Fruit fly (Drosophila melanogaster) whole organism: ENCODE measurements around the gene CG6230.
A peak's percentile ranks its signal among the peaks of the same experiment; 100 is the strongest.

Experiments used
- CG8478 ChIP-seq: fragments of >200 bp; optimal IDR thresholded peaks from 2 replicates; lab custom pipeline; 2018; ENCODE audit warnings: inconsistent platforms
- Dll ChIP-seq: fragments of >200 bp; optimal IDR thresholded peaks from 2 replicates; lab custom pipeline; 2017
- EcR ChIP-seq, 2 experiments: fragments of >200 bp; optimal IDR thresholded peaks; 2 replicates each; lab custom pipeline; 2017; ENCODE audit warnings: missing biosample characterization in 2 of 2, missing genetic modification characterization in 2 of 2, missing genetic modification reagents in 2 of 2
- pan ChIP-seq: fragments of >200 bp; optimal IDR thresholded peaks from 2 replicates; lab custom pipeline; 2017
- psq ChIP-seq: fragments of >200 bp; optimal IDR thresholded peaks from 2 replicates; lab custom pipeline; 2017
- usp ChIP-seq: fragments of >200 bp; optimal IDR thresholded peaks from 2 replicates; lab custom pipeline; 2017; ENCODE audit warnings: missing biosample characterization, missing genetic modification characterization, mixed read lengths

CG6230 gene

DNA sequence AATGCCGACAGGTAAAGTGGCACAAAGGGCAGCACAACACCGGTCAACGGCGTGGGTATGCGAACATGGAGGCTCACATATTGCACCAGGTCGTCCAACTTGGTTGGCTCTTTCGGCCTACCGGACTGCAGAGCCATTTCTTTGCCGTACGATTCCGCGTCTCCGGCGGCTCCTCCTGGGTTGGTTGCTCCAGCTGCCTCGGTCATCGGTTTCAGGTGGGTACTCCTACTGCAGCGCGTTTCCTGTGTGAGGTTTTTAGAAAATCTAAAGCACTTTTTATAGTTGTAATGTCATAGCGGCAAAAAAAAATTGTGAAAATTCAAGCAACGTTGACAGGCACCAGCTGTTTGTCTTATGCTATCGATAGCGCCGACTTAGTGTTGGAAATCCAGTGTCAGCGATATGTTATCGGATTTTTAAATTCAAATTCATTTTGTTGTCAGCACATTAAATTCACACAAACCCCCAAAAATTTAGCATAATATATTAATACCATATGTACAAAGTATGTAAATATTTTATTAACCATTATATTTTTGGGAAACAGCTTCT is at the start of gene CG6230:
Gene CG6230, minus strand, starts transcription at position 354 of the 552 bp plus-strand sequence.
- no peak for TF ChIP-seq usp (GFP tag; lab: Kevin White, UChicago)
- no peak for TF ChIP-seq CG8478 (lab: Kevin White, UChicago)
- no peak for TF ChIP-seq pan (lab: Kevin White, UChicago)
- TF ChIP-seq Dll (lab: Kevin White, UChicago): no peak
- no peak for TF ChIP-seq EcR (GFP tag; optimal IDR thresholded peaks at IDR 0.05; lab: Kevin White, UChicago)
- no peak for TF ChIP-seq psq (lab: Kevin White, UChicago)

DNA sequence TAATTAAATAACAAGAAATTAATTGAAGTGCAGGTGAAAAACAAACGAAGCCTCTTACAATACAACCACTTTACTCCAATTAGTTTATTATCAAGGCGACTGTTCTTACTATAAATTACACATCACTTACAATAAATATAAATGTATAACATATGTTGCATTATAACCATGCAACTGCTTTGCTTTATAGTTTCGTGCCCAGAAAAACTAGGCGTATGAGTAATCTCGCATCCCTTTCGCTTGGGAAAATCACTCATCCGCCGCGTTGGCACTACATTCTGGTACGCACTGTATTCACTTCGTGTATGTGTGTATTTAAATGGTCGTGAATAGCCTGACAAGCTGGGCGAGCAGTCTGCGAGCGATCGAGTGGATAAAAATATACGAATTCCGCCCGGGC is 49.8 kb upstream of the CG6230 start:
- no peak for TF ChIP-seq pan (lab: Kevin White, UChicago)
- no peak for TF ChIP-seq psq (lab: Kevin White, UChicago)
- TF ChIP-seq Dll (lab: Kevin White, UChicago): no peak
- TF ChIP-seq CG8478 (lab: Kevin White, UChicago): no peak
- no peak for TF ChIP-seq usp (GFP tag; lab: Kevin White, UChicago)
- TF ChIP-seq EcR (GFP tag; optimal IDR thresholded peaks at IDR 0.05; lab: Kevin White, UChicago): no peak

- peak in 1 of 2 experiments; percentile 62 for TF ChIP-seq EcR (GFP tag; optimal IDR thresholded peaks at IDR 0.05; lab: Kevin White, UChicago)
- no peak for TF ChIP-seq Dll (lab: Kevin White, UChicago)
Observed at dm6 chr2L:11168684-11169549, 48.8 kb upstream of the CG6230 start.

DNA sequence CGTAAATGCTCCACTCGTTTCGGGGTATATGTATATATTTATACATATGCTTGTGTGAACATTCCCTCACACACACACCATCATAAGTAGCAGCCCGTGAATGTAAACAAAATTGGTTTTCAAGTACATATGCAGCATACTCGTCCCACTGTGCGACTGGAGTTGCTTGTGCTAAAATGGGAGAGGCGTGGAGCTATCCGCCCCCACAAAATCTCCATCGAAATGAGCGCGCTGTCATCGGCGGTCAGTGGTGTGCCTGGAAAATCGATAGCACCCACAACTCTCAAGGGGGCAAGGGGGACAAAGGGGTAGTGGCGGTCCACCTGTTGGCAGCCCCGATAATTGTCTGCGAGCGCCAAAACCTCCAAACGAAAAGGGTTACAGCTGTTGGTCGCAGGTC is 47.9 kb upstream of the CG6230 start:
- TF ChIP-seq Dll (lab: Kevin White, UChicago): no peak
- TF ChIP-seq psq (lab: Kevin White, UChicago): no peak
- TF ChIP-seq usp (GFP tag; lab: Kevin White, UChicago): no peak
- no peak for TF ChIP-seq CG8478 (lab: Kevin White, UChicago)
- no peak for TF ChIP-seq pan (lab: Kevin White, UChicago)
- TF ChIP-seq EcR (GFP tag; optimal IDR thresholded peaks at IDR 0.05; lab: Kevin White, UChicago): no peak

- TF ChIP-seq Dll (lab: Kevin White, UChicago): peak; percentile 97
- TF ChIP-seq pan (lab: Kevin White, UChicago): peak; percentile 46
- TF ChIP-seq EcR (GFP tag; optimal IDR thresholded peaks at IDR 0.05; lab: Kevin White, UChicago): peak; percentile 89 to 96
- TF ChIP-seq CG8478 (lab: Kevin White, UChicago): no peak
- TF ChIP-seq usp (GFP tag; lab: Kevin White, UChicago): no peak
Observed at dm6 chr2L:11155166-11155958, 35.2 kb upstream of the CG6230 start, which contains the start of gene CG6287. CG6287 (minus strand) TSS chr2L:11155721.

dm6 chr2L:11148969-11149368 is 28.9 kb upstream of the CG6230 start, which contains the start of gene Gyc32E:
Gyc32E (minus strand) TSS chr2L:11149101.
- no peak for TF ChIP-seq pan (lab: Kevin White, UChicago)
- no peak for TF ChIP-seq CG8478 (lab: Kevin White, UChicago)
- TF ChIP-seq EcR (GFP tag; optimal IDR thresholded peaks at IDR 0.05; lab: Kevin White, UChicago): no peak
- TF ChIP-seq Dll (lab: Kevin White, UChicago): no peak
- TF ChIP-seq usp (GFP tag; lab: Kevin White, UChicago): no peak
- no peak for TF ChIP-seq psq (lab: Kevin White, UChicago)

- TF ChIP-seq usp (GFP tag; lab: Kevin White, UChicago) (no peak), psq (lab: Kevin White, UChicago) (no peak), CG8478 (lab: Kevin White, UChicago) (no peak), Dll (lab: Kevin White, UChicago) (no peak), pan (lab: Kevin White, UChicago) (no peak), EcR (GFP tag; optimal IDR thresholded peaks at IDR 0.05; lab: Kevin White, UChicago) (no peak)
Observed at dm6 chr2L:11145317-11145716, 25.2 kb upstream of the CG6230 start, which contains the start of gene CG31867. CG31867 (minus strand) TSS chr2L:11145417.

DNA sequence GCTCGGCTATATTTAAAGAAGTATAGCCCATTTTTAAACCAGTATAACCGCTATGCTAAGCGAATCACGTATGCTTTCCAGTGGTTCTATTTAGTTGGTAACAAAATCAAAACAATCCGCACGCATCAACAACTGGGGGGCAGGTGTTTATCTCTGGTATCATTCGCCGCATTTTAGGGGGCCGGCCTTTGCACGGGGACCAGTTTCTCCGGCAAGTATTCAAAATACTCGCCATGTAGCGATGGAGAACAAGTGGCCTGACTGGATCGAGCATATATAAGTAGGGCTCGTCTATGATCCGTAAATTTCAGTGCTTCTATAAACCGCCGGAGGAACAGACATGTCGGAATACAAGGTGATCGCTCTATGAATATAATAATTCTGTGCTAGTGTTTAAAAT is 16.0 kb upstream of the CG6230 start, which contains the start of gene hgo:
Gene hgo, plus strand, starts transcription at position 301 of the 400 bp plus-strand sequence.
- TF ChIP-seq pan (lab: Kevin White, UChicago) (no peak), CG8478 (lab: Kevin White, UChicago) (no peak), usp (GFP tag; lab: Kevin White, UChicago) (no peak), Dll (lab: Kevin White, UChicago) (no peak)

dm6 chr2L:11130151-11131008 is 10.3 kb upstream of the CG6230 start, which contains the start of the genes RfC38 and CG4751:
RfC38 (minus strand) TSS chr2L:11130645.
CG4751 (plus strand) TSS chr2L:11130737.
- no peak for TF ChIP-seq EcR (GFP tag; optimal IDR thresholded peaks at IDR 0.05; lab: Kevin White, UChicago)
- no peak for TF ChIP-seq CG8478 (lab: Kevin White, UChicago)
- no peak for TF ChIP-seq Dll (lab: Kevin White, UChicago)
- TF ChIP-seq pan (lab: Kevin White, UChicago): no peak
- no peak for TF ChIP-seq psq (lab: Kevin White, UChicago)
- no peak for TF ChIP-seq usp (GFP tag; lab: Kevin White, UChicago)

- TF ChIP-seq usp (GFP tag; lab: Kevin White, UChicago) (no peak), EcR (GFP tag; optimal IDR thresholded peaks at IDR 0.05; lab: Kevin White, UChicago) (no peak), Dll (lab: Kevin White, UChicago) (no peak), CG8478 (lab: Kevin White, UChicago) (no peak), pan (lab: Kevin White, UChicago) (no peak)
Observed at dm6 chr2L:11123499-11123898, 3.4 kb upstream of the CG6230 start, which contains the start of the genes Csl4 and Nup160. Csl4 (minus strand) TSS chr2L:11123567. Nup160 (plus strand) TSS chr2L:11123777.
